Fruit fly (Drosophila melanogaster) whole organism, embryonic: ENCODE data around the gene Msh6.

ENCODE experiments used
- B-H2 ChIP-seq: fragments of 200-800 bp; sonication (Bioruptor generic); optimal IDR thresholded peaks from 2 replicates; lab custom pipeline; 2018; ENCODE audit warnings: missing biosample characterization, mild to moderate bottlenecking, missing genetic modification characterization
- CG10654 ChIP-seq: fragments of 200-800 bp; sonication (Bioruptor generic); optimal IDR thresholded peaks from 2 replicates; lab custom pipeline; 2016; ENCODE audit warnings: missing biosample characterization, missing genetic modification characterization
- CG11085 ChIP-seq: fragments of 200-800 bp; sonication (Bioruptor generic); IDR thresholded peaks from 2 replicates; pipeline ENCODE4 v1.3.6; 2022; ENCODE audit warnings: missing biosample characterization, missing genetic modification characterization
- CG12659 ChIP-seq: fragments of 200-800 bp; sonication (Bioruptor generic); optimal IDR thresholded peaks from 3 replicates; lab custom pipeline; 2017; ENCODE audit warnings: mild to moderate bottlenecking, missing biosample characterization, missing genetic modification reagents, missing genetic modification characterization
- CG14050 ChIP-seq: fragments of 200-800 bp; sonication (Bioruptor generic); IDR thresholded peaks from 3 replicates; pipeline ENCODE4 v1.3.6; 2022; ENCODE audit warnings: missing biosample characterization, missing genetic modification characterization
- CG15011 ChIP-seq: fragments of 200-800 bp; sonication (Bioruptor generic); optimal IDR thresholded peaks from 3 replicates; lab custom pipeline; 2018; ENCODE audit warnings: missing biosample characterization, mild to moderate bottlenecking, missing genetic modification characterization
- CG15601 ChIP-seq: fragments of 200-800 bp; sonication (Bioruptor generic); optimal IDR thresholded peaks from 3 replicates; lab custom pipeline; 2019; ENCODE audit warnings: missing biosample characterization, mild to moderate bottlenecking, missing genetic modification characterization, moderate library complexity
- CG2875 ChIP-seq: fragments of 200-800 bp; sonication (Bioruptor generic); optimal IDR thresholded peaks from 2 replicates; lab custom pipeline; 2017; ENCODE audit warnings: missing biosample characterization, mild to moderate bottlenecking, missing genetic modification characterization, missing genetic modification reagents
- CG30020 ChIP-seq: fragments of 200-800 bp; optimal IDR thresholded peaks from 2 replicates; lab custom pipeline; 2019; ENCODE audit warnings: missing biosample characterization, mild to moderate bottlenecking, missing genetic modification characterization, moderate library complexity
- CG33557 ChIP-seq: fragments of 200-800 bp; sonication (Bioruptor generic); optimal IDR thresholded peaks from 2 replicates; lab custom pipeline; 2019; ENCODE audit warnings: missing biosample characterization, mild to moderate bottlenecking, missing genetic modification characterization, moderate library complexity
- CG34376 ChIP-seq: fragments of 200-800 bp; sonication (Bioruptor generic); optimal IDR thresholded peaks from 2 replicates; lab custom pipeline; 2018; ENCODE audit warnings: missing biosample characterization, mild to moderate bottlenecking, missing genetic modification characterization
- CG4360 ChIP-seq: fragments of 200-800 bp; sonication (Bioruptor generic); IDR thresholded peaks from 2 replicates; pipeline ENCODE4 v1.3.6; 2022; ENCODE audit warnings: missing biosample characterization, missing genetic modification characterization
- CG5245 ChIP-seq: fragments of 200-800 bp; sonication (Bioruptor generic); optimal IDR thresholded peaks from 3 replicates; lab custom pipeline; 2016; ENCODE audit warnings: missing biosample characterization, missing genetic modification characterization
- CG7987 ChIP-seq: fragments of 200-800 bp; sonication (Bioruptor generic); optimal IDR thresholded peaks from 2 replicates; lab custom pipeline; 2018; ENCODE audit warnings: missing biosample characterization, mild to moderate bottlenecking, missing genetic modification characterization, moderate library complexity
- CTCF ChIP-seq: fragments of 200-800 bp; sonication (Bioruptor generic); optimal IDR thresholded peaks from 2 replicates; lab custom pipeline; 2017; ENCODE audit warnings: missing biosample characterization, mild to moderate bottlenecking, missing genetic modification characterization, moderate library complexity
- CkIIα-i1 ChIP-seq: fragments of 200-800 bp; sonication (Bioruptor generic); IDR thresholded peaks from 2 replicates; pipeline ENCODE4 v1.3.6; 2022; ENCODE audit warnings: missing biosample characterization, missing genetic modification characterization
- Dip3 ChIP-seq: fragments of 200-800 bp; sonication (Bioruptor generic); optimal IDR thresholded peaks from 3 replicates; lab custom pipeline; 2016; ENCODE audit warnings: missing biosample characterization, missing genetic modification characterization
- Doc3 ChIP-seq: fragments of 200-800 bp; sonication (Bioruptor generic); IDR thresholded peaks from 3 replicates; pipeline ENCODE4 v1.3.6; 2022; ENCODE audit warnings: missing biosample characterization, missing genetic modification characterization; ENCODE audit not compliant: partially characterized antibody
- Elba2 ChIP-seq: fragments of 200-800 bp; sonication (Bioruptor generic); optimal IDR thresholded peaks from 3 replicates; lab custom pipeline; 2016; ENCODE audit warnings: missing biosample characterization, missing genetic modification characterization
- Gsc ChIP-seq: fragments of 200-800 bp; sonication (Bioruptor generic); IDR thresholded peaks from 2 replicates; pipeline ENCODE4 v1.3.6; 2022; ENCODE audit warnings: missing biosample characterization, missing genetic modification characterization
- Hey ChIP-seq: fragments of 200-800 bp; sonication (Bioruptor generic); optimal IDR thresholded peaks from 3 replicates; lab custom pipeline; 2018; ENCODE audit warnings: missing biosample characterization, mild to moderate bottlenecking, missing genetic modification characterization
- Lhr ChIP-seq: fragments of 200-800 bp; sonication (Bioruptor generic); optimal IDR thresholded peaks from 3 replicates; lab custom pipeline; 2017; ENCODE audit warnings: mild to moderate bottlenecking, missing biosample characterization, missing genetic modification reagents, missing genetic modification characterization
- NFAT ChIP-seq: fragments of 200-800 bp; sonication (Bioruptor generic); IDR thresholded peaks from 2 replicates; pipeline ENCODE4 v1.3.6; 2022; ENCODE audit warnings: missing biosample characterization, missing genetic modification characterization
- Oaz ChIP-seq: fragments of 200-800 bp; sonication (Bioruptor generic); IDR thresholded peaks from 2 replicates; pipeline ENCODE4 v1.3.6; 2022; ENCODE audit warnings: missing biosample characterization, missing genetic modification characterization
- Oli ChIP-seq: fragments of 200-800 bp; sonication (Bioruptor generic); optimal IDR thresholded peaks from 2 replicates; lab custom pipeline; 2018; ENCODE audit warnings: missing biosample characterization, mild to moderate bottlenecking, missing genetic modification characterization, moderate library complexity
- Optix ChIP-seq: fragments of 200-800 bp; sonication (Bioruptor generic); IDR thresholded peaks from 3 replicates; pipeline ENCODE4 v1.3.6; 2022; ENCODE audit warnings: missing biosample characterization, missing genetic modification characterization
- Stat92E ChIP-seq, 3 experiments: fragments of >200 bp in 2 of 3; fragments of 200-800 bp in 1 of 3; sonication (Bioruptor generic) in 1 of 3; optimal IDR thresholded peaks; 2 replicates each; lab custom pipeline; 2017 to 2019; ENCODE audit warnings: missing biosample characterization in 3 of 3, missing genetic modification characterization in 3 of 3, mild to moderate bottlenecking in 1 of 3, moderate library complexity in 1 of 3
- bbx ChIP-seq: fragments of 200-800 bp; sonication (Bioruptor generic); IDR thresholded peaks from 2 replicates; pipeline ENCODE4 v1.3.6; 2022; ENCODE audit warnings: missing biosample characterization, missing genetic modification characterization; ENCODE audit not compliant: partially characterized antibody
- chinmo ChIP-seq: fragments of 200-800 bp; sonication (Bioruptor generic); IDR thresholded peaks from 4 replicates; pipeline ENCODE4 v1.3.6; 2022; ENCODE audit warnings: missing biosample characterization, missing genetic modification characterization; ENCODE audit not compliant: partially characterized antibody
- chm ChIP-seq: fragments of 200-800 bp; sonication (Bioruptor generic); IDR thresholded peaks from 2 replicates; pipeline ENCODE4 v1.3.6; 2022; ENCODE audit warnings: missing biosample characterization, missing genetic modification characterization
- da ChIP-seq: fragments of 200-800 bp; sonication (Bioruptor generic); optimal IDR thresholded peaks from 2 replicates; lab custom pipeline; 2016; ENCODE audit warnings: missing biosample characterization, missing genetic modification characterization
- dan ChIP-seq: fragments of 200-800 bp; sonication (Bioruptor generic); IDR thresholded peaks from 2 replicates; pipeline ENCODE4 v1.3.6; 2022; ENCODE audit warnings: missing biosample characterization, missing genetic modification characterization
- danr ChIP-seq: fragments of 200-800 bp; sonication (Bioruptor generic); IDR thresholded peaks from 2 replicates; pipeline ENCODE4 v1.3.6; 2022; ENCODE audit warnings: missing biosample characterization, missing genetic modification characterization
- dmrt99B ChIP-seq: fragments of 200-800 bp; sonication (Bioruptor generic); optimal IDR thresholded peaks from 2 replicates; lab custom pipeline; 2018; ENCODE audit warnings: missing biosample characterization, mild to moderate bottlenecking, missing genetic modification characterization, moderate library complexity
- dysf ChIP-seq: fragments of 200-800 bp; sonication (Bioruptor generic); IDR thresholded peaks from 3 replicates; pipeline ENCODE4 v1.3.6; 2022; ENCODE audit warnings: missing biosample characterization, missing genetic modification characterization
- gcm ChIP-seq: fragments of 200-800 bp; sonication (Bioruptor generic); optimal IDR thresholded peaks from 2 replicates; lab custom pipeline; 2019; ENCODE audit warnings: missing biosample characterization, mild to moderate bottlenecking, missing genetic modification characterization, moderate library complexity
- gt ChIP-seq: fragments of 200-800 bp; sonication (Bioruptor generic); IDR thresholded peaks from 2 replicates; pipeline ENCODE4 v1.3.6; 2022; ENCODE audit warnings: missing biosample characterization, missing genetic modification characterization
- jigr1 ChIP-seq: fragments of 200-800 bp; sonication (Bioruptor generic); IDR thresholded peaks from 3 replicates; pipeline ENCODE4 v1.3.6; 2022; ENCODE audit warnings: missing biosample characterization, missing genetic modification characterization
- klu ChIP-seq: fragments of 200-800 bp; sonication (Bioruptor generic); IDR thresholded peaks from 2 replicates; pipeline ENCODE4 v1.3.6; 2022; ENCODE audit warnings: missing biosample characterization, missing genetic modification characterization
- kni ChIP-seq: fragments of 200-800 bp; sonication (Bioruptor generic); optimal IDR thresholded peaks from 3 replicates; lab custom pipeline; 2017; ENCODE audit warnings: mild to moderate bottlenecking, missing biosample characterization, missing genetic modification reagents, missing genetic modification characterization
- pan ChIP-seq, 4 experiments: fragments of >200 bp in 3 of 4; fragments of 200-800 bp in 1 of 4; sonication (Bioruptor generic) in 1 of 4; optimal IDR thresholded peaks in 3 of 4; IDR thresholded peaks in 1 of 4; 2 replicates each; pipeline versions ENCODE4 v1.3.6 to Lab custom; 2017 to 2022; ENCODE audit warnings: missing biosample characterization in 2 of 4, missing genetic modification characterization in 2 of 4, mixed read lengths in 1 of 4
- pfk ChIP-seq: fragments of 200-800 bp; sonication (Bioruptor generic); optimal IDR thresholded peaks from 2 replicates; lab custom pipeline; 2018; ENCODE audit warnings: missing biosample characterization, mild to moderate bottlenecking, missing genetic modification characterization, moderate library complexity
- pho ChIP-seq: fragments of 200-800 bp; sonication (Bioruptor generic); optimal IDR thresholded peaks from 2 replicates; lab custom pipeline; 2016; ENCODE audit warnings: missing biosample characterization, missing genetic modification characterization
- ranshi ChIP-seq: fragments of 200-800 bp; sonication (Bioruptor generic); IDR thresholded peaks from 2 replicates; pipeline ENCODE4 v1.3.6; 2022; ENCODE audit warnings: missing biosample characterization, missing genetic modification characterization
- shn ChIP-seq: fragments of 200-800 bp; sonication (Bioruptor generic); optimal IDR thresholded peaks from 3 replicates; lab custom pipeline; 2016; ENCODE audit warnings: missing biosample characterization, missing genetic modification characterization
- so ChIP-seq: fragments of 200-800 bp; sonication (Bioruptor generic); IDR thresholded peaks from 3 replicates; pipeline ENCODE4 v1.3.6; 2022; ENCODE audit warnings: missing biosample characterization, missing genetic modification characterization
- sr ChIP-seq: fragments of 200-800 bp; sonication (Bioruptor generic); IDR thresholded peaks from 3 replicates; pipeline ENCODE4 v1.3.6; 2022; ENCODE audit warnings: missing biosample characterization, missing genetic modification characterization
- tap ChIP-seq: fragments of 200-800 bp; optimal IDR thresholded peaks from 3 replicates; lab custom pipeline; 2019; ENCODE audit warnings: missing biosample characterization, mild to moderate bottlenecking, missing genetic modification characterization, moderate library complexity
- vnd ChIP-seq: fragments of 200-800 bp; sonication (Bioruptor generic); IDR thresholded peaks from 3 replicates; pipeline ENCODE4 v1.3.6; 2022; ENCODE audit warnings: missing biosample characterization, missing genetic modification characterization; ENCODE audit not compliant: partially characterized antibody

Msh6 gene

dm6 chr3L:15104849-15105555 lies 53.4 kb downstream of the Msh6 start (continued):
- no peak for TF ChIP-seq sr (GFP tag; lab: Robert Waterston, UW)
- no peak; the same call in 2 of the 4 replicates for TF ChIP-seq chinmo (GFP tag; lab: Robert Waterston, UW)
- peak; percentile 41 for TF ChIP-seq CG34376 (GFP tag; lab: Kevin White, UChicago)
- peak; percentile 49; the same call in 1 of the 3 replicates for TF ChIP-seq jigr1
- peak; percentile 49; the same call in 1 of the 2 replicates for TF ChIP-seq danr (GFP tag; lab: Robert Waterston, UW)
- TF ChIP-seq Elba2 (GFP tag; lab: Kevin White, UChicago), result no peak
- peak; percentile 34 for TF ChIP-seq CG15011 (GFP tag; lab: Kevin White, UChicago)
- peak; percentile 6 for TF ChIP-seq gcm (GFP tag; lab: Kevin White, UChicago)
- TF ChIP-seq CG4360, result no peak
- TF ChIP-seq Lhr (GFP tag; lab: Kevin White, UChicago), result no peak
- peak; percentile 28 for TF ChIP-seq tap
- TF ChIP-seq CG5245, result no peak
- no peak for TF ChIP-seq kni (GFP tag; lab: Kevin White, UChicago)
- TF ChIP-seq bbx (GFP tag; lab: Robert Waterston, UW), result no peak
- TF ChIP-seq Gsc (GFP tag; lab: Robert Waterston, UW), result 0 out of 2 replicates have a peak, but pooled peaks have one; percentile 36
- peak; percentile 62; the same call in 1 of the 2 replicates for TF ChIP-seq klu (GFP tag; lab: Robert Waterston, UW)
- no peak for TF ChIP-seq Hey (tag; lab: Kevin White, UChicago)
- peak; percentile 30; the same call in 1 of the 3 replicates for TF ChIP-seq CG14050
- no peak for TF ChIP-seq CG30020
- peak; percentile 64 for TF ChIP-seq shn (GFP tag; lab: Kevin White, UChicago)
- no peak for TF ChIP-seq CTCF (GFP tag; lab: Kevin White, UChicago)
- TF ChIP-seq CG7987 (GFP tag; lab: Kevin White, UChicago), result no peak
- no peak for TF ChIP-seq pan (optimal IDR thresholded peaks at IDR 0.05; lab: Kevin White, UChicago)
- TF ChIP-seq pan (GFP tag; optimal IDR thresholded peaks at IDR 0.05 in 1 of 2, IDR thresholded peaks at IDR 0.05 in 1 of 2), result peak in 1 of 2 experiments; percentile 68
- TF ChIP-seq CG15601 (tag; lab: Kevin White, UChicago), result no peak
- peak; percentile 75 for TF ChIP-seq dysf
- TF ChIP-seq pfk (GFP tag; lab: Kevin White, UChicago), result no peak
- peak; percentile 70 for TF ChIP-seq dmrt99B (tag; lab: Kevin White, UChicago)
- TF ChIP-seq dan (GFP tag; lab: Robert Waterston, UW), result no peak
- TF ChIP-seq Optix (GFP tag; lab: Robert Waterston, UW), result peak; percentile 43; the same call in 1 of the 3 replicates
- 0 out of 2 replicates have a peak, but pooled peaks have one; percentile 61 for TF ChIP-seq gt
- no peak for TF ChIP-seq Doc3 (GFP tag; lab: Robert Waterston, UW)
- no peak for TF ChIP-seq vnd (GFP tag; lab: Robert Waterston, UW)
- no peak for TF ChIP-seq CG33557 (GFP tag; lab: Kevin White, UChicago)
- no peak for TF ChIP-seq NFAT (GFP tag; lab: Robert Waterston, UW)
- TF ChIP-seq chm, result no peak
- no peak for TF ChIP-seq CkIIα-i1 (GFP tag; lab: Robert Waterston, UW)
- TF ChIP-seq CG12659, result peak; percentile 63
- TF ChIP-seq B-H2 (GFP tag; lab: Kevin White, UChicago), result peak; percentile 27
- TF ChIP-seq Oaz (GFP tag; lab: Robert Waterston, UW), result 0 out of 2 replicates have a peak, but pooled peaks have one; percentile 32
- TF ChIP-seq CG2875 (GFP tag; lab: Kevin White, UChicago), result no peak
- no peak for TF ChIP-seq so (GFP tag; lab: Robert Waterston, UW)
- TF ChIP-seq CG11085 (GFP tag; lab: Robert Waterston, UW), result no peak
- peak; percentile 9 for TF ChIP-seq CG10654 (GFP tag; lab: Kevin White, UChicago)
- TF ChIP-seq Oli (tag; lab: Kevin White, UChicago), result peak; percentile 66
- peak; percentile 38 for TF ChIP-seq Dip3 (GFP tag; lab: Kevin White, UChicago)
- peak; percentile 81 for TF ChIP-seq pho (GFP tag; lab: Kevin White, UChicago)
- TF ChIP-seq Stat92E (GFP tag; optimal IDR thresholded peaks at IDR 0.05; lab: Kevin White, UChicago), result no peak
- no peak; the same call in 1 of the 2 replicates for TF ChIP-seq ranshi (GFP tag; lab: Robert Waterston, UW)
- TF ChIP-seq da (GFP tag; lab: Kevin White, UChicago), result no peak
